Worm (Caenorhabditis elegans): ENCODE results near the gene T05A8.3.
A peak's percentile ranks its signal among the peaks of the same experiment; 100 is the strongest.

T05A8.3 gene

ce11 chrII:2734735-2735134 is 17.5 kb upstream of the T05A8.3 start:
- TF ChIP-seq sdz-12 (GFP tag; optimal IDR thresholded peaks at IDR 0.05) = no peak
- no peak for TF ChIP-seq T26A8.4 (GFP tag; IDR thresholded peaks at IDR 0.05)
- no peak for TF ChIP-seq mdt-29 (GFP tag; IDR thresholded peaks at IDR 0.05)
- no peak for TF ChIP-seq lir-3 (tag; optimal IDR thresholded peaks at IDR 0.05)
- TF ChIP-seq rbr-2 (tag; optimal IDR thresholded peaks at IDR 0.05) = no peak
- no peak for TF ChIP-seq Y5F2A.4 (GFP tag; optimal IDR thresholded peaks at IDR 0.05)
- no peak for TF ChIP-seq madf-9 (GFP tag; conservative IDR thresholded peaks at IDR 0.05)
- no peak for TF ChIP-seq aly-2 (tag; optimal IDR thresholded peaks at IDR 0.05)
- no peak for TF ChIP-seq F26F4.8 (GFP tag; conservative IDR thresholded peaks at IDR 0.05)
- TF ChIP-seq egl-43 (GFP tag; IDR thresholded peaks at IDR 0.05) = 0 out of 2 replicates have a peak, but pooled peaks have one; percentile 7
- TF ChIP-seq dmd-6 (GFP tag; IDR thresholded peaks at IDR 0.05) = 0 out of 2 replicates have a peak, but pooled peaks have one; percentile 8
- peak; percentile 64 for TF ChIP-seq mep-1 (tag; optimal IDR thresholded peaks at IDR 0.05)
- no peak for TF ChIP-seq F44E2.7 (GFP tag; IDR thresholded peaks at IDR 0.05)
- peak; percentile 26 for TF ChIP-seq nhr-6 (tag; optimal IDR thresholded peaks at IDR 0.05)
- TF ChIP-seq nhr-237 (tag; optimal IDR thresholded peaks at IDR 0.05) = no peak
- no peak for TF ChIP-seq ceh-32 (tag; optimal IDR thresholded peaks at IDR 0.05; ENCODE audit: poor library complexity)
- peak in 1 of 2 experiments; percentile 47 for TF ChIP-seq unc-62 (GFP tag; optimal IDR thresholded peaks at IDR 0.05 in 1 of 2)
- TF ChIP-seq unc-62 (tag; optimal IDR thresholded peaks at IDR 0.05) = no peak
- peak; percentile 84 for TF ChIP-seq duxl-1 (tag; optimal IDR thresholded peaks at IDR 0.05; ENCODE audit: poor library complexity)
- no peak for TF ChIP-seq nhr-41 (GFP tag; IDR thresholded peaks at IDR 0.05)
- no peak for TF ChIP-seq gei-8 (GFP tag; optimal IDR thresholded peaks at IDR 0.05)
- no peak for TF ChIP-seq ceh-28 (tag; optimal IDR thresholded peaks at IDR 0.05)
- peak; percentile 72 for TF ChIP-seq hmg-1.1 (GFP tag; IDR thresholded peaks at IDR 0.05)
- TF ChIP-seq hlh-30 (tag; optimal IDR thresholded peaks at IDR 0.05; ENCODE audit: insufficient read depth) = peak; percentile 46
- no peak for TF ChIP-seq fkh-10 (GFP tag; optimal IDR thresholded peaks at IDR 0.05)
- no peak for TF ChIP-seq ctbp-1 (GFP tag; IDR thresholded peaks at IDR 0.05)
- TF ChIP-seq lin-13 (GFP tag; optimal IDR thresholded peaks at IDR 0.05) = no peak
- TF ChIP-seq mxl-3 (GFP tag; optimal IDR thresholded peaks at IDR 0.05) = no peak
- TF ChIP-seq lsy-2 (tag; optimal IDR thresholded peaks at IDR 0.05) = peak in 1 of 2 experiments; percentile 30
- no peak for TF ChIP-seq ceh-62 (tag; optimal IDR thresholded peaks at IDR 0.05)
- TF ChIP-seq vab-7 (GFP tag; IDR thresholded peaks at IDR 0.05) = no peak
- TF ChIP-seq pha-4 (GFP tag; IDR thresholded peaks at IDR 0.05) = no peak
- no peak for TF ChIP-seq pha-4 (tag; optimal IDR thresholded peaks at IDR 0.05)
- TF ChIP-seq set-16 (GFP tag; IDR thresholded peaks at IDR 0.05) = no peak
- TF ChIP-seq lin-29 (GFP tag; IDR thresholded peaks at IDR 0.05) = no peak
- no peak for TF ChIP-seq mxl-2 (GFP tag; conservative IDR thresholded peaks at IDR 0.05)
- peak; percentile 21 for TF ChIP-seq hlh-11 (tag; optimal IDR thresholded peaks at IDR 0.05)
- TF ChIP-seq arid-1 (GFP tag; conservative IDR thresholded peaks at IDR 0.05) = no peak
- no peak for TF ChIP-seq daf-16 (GFP tag; optimal IDR thresholded peaks at IDR 0.05)
- no peak for TF ChIP-seq daf-16 (tag; optimal IDR thresholded peaks at IDR 0.05)
- TF ChIP-seq aha-1 (tag) = peak; percentile 70
- TF ChIP-seq ces-1 (GFP tag; optimal IDR thresholded peaks at IDR 0.05) = no peak
- no peak for TF ChIP-seq pqm-1 (tag; optimal IDR thresholded peaks at IDR 0.05)
- no peak for TF ChIP-seq spr-1 (tag; optimal IDR thresholded peaks at IDR 0.05)
- TF ChIP-seq Y48G9A.11 (GFP tag; IDR thresholded peaks at IDR 0.05) = no peak
- peak; percentile 59 for TF ChIP-seq mes-2 (tag; optimal IDR thresholded peaks at IDR 0.05; ENCODE audit: poor library complexity, severe bottlenecking)
- no peak for TF ChIP-seq F10B5.3 (tag; optimal IDR thresholded peaks at IDR 0.05)
- TF ChIP-seq dmd-9 (GFP tag; IDR thresholded peaks at IDR 0.05) = 0 out of 2 replicates have a peak, but pooled peaks have one; percentile 44
- no peak for TF ChIP-seq cey-2 (tag; optimal IDR thresholded peaks at IDR 0.05; ENCODE audit: borderline replicate concordance, insufficient read depth)
- TF ChIP-seq nhr-25 (tag; optimal IDR thresholded peaks at IDR 0.05; ENCODE audit: borderline replicate concordance, insufficient read depth) = peak; percentile 15
- TF ChIP-seq mdl-1 (tag; optimal IDR thresholded peaks at IDR 0.05) = peak; percentile 28 to 37
